Worm (Caenorhabditis elegans): Measurements from ENCODE around the gene C35B1.7.

- TF ChIP-seq nhr-11 (tag; optimal IDR thresholded peaks at IDR 0.05) (no peak), grh-1 (GFP tag; IDR thresholded peaks at IDR 0.05) (no peak), nhr-76 (tag; optimal IDR thresholded peaks at IDR 0.05) (no peak), tlp-1 (tag; optimal IDR thresholded peaks at IDR 0.05) (no peak), lsy-2 (tag; optimal IDR thresholded peaks at IDR 0.05) (no peak), lin-13 (GFP tag; optimal IDR thresholded peaks at IDR 0.05) (no peak), ztf-4 (tag; optimal IDR thresholded peaks at IDR 0.05) (no peak), sptf-1 (tag; optimal IDR thresholded peaks at IDR 0.05) (no peak)
Measured at ce11 chrIV:4112387-4112786, 3.5 kb downstream of the C35B1.7 start, which contains the start of gene F49F1.14.
